Worm (Caenorhabditis elegans) whole organism, L4/young adult: Measurements from ENCODE around the gene F59D12.2.

Source experiments
- W03F9.2 ChIP-seq: fragments of 150-350 bp; optimal IDR thresholded peaks from 2 replicates; lab custom pipeline; 2014; ENCODE audit warnings: missing biosample characterization, missing genetic modification characterization
- dao-5 ChIP-seq: sonication (generic microtip); optimal IDR thresholded peaks from 2 replicates; lab custom pipeline; 2016; ENCODE audit warnings: missing genotype, missing genetic modification characterization, moderate library complexity, missing compliant biosample characterization
- him-1 ChIP-seq: sonication (generic microtip); optimal IDR thresholded peaks from 2 replicates; lab custom pipeline; 2016; ENCODE audit warnings: missing genotype, missing genetic modification reagents, missing genetic modification characterization, missing compliant biosample characterization

ce11 chrX:15628945-15629344, 46.6 kb downstream of the F59D12.2 start:
- TF ChIP-seq him-1 (tag; lab: Kevin White, UChicago) (no peak), W03F9.2 (tag; lab: Kevin White, UChicago) (no peak), dao-5 (tag; lab: Kevin White, UChicago) (no peak)
